Fruit fly (Drosophila melanogaster): Measurements from ENCODE around the gene CG10481.

Gene CG10481

DNA sequence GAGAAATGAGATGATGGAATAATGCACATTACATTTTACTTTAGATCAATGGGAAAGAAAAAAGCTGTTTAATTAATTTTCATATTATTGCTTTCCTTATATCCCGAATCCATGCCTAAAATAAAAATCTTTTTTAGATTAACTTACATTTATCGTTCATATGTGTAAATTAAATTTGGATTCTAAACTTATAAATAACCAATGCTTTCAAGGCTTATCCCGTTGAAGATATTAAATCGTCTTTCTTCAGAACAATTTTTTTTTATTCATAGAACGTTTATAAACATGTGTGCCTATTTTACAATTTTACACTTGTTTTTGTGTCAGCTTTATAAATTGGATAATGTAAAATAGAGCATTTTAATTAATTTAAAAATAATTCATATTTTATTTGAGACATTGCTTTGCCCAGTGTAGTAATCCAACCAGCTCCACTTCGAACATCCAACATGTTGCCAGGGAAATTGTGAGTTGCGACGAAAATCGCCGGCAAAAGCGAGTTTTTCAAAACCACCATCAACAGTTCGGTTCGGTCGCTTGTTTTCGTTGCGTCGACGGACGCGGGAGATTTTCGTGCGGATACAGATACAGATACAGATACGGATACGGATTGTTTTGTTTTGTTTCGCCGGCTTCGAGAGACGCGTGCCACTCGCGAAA, 3.3 kb upstream of the CG10481 start:
- TF ChIP-seq CG7045 (GFP tag; optimal IDR thresholded peaks at IDR 0.05) (no peak), cnc (optimal IDR thresholded peaks at IDR 0.05) (no peak), CG14711 (tag; optimal IDR thresholded peaks at IDR 0.05) (no peak), ovo (GFP tag; optimal IDR thresholded peaks at IDR 0.05) (no peak), Clk (GFP tag; optimal IDR thresholded peaks at IDR 0.05) (no peak), CG33017 (tag; optimal IDR thresholded peaks at IDR 0.05) (no peak), CG1620 (GFP tag; optimal IDR thresholded peaks at IDR 0.05) (no peak), Mnt (GFP tag; optimal IDR thresholded peaks at IDR 0.05) (no peak), toe (GFP tag; optimal IDR thresholded peaks at IDR 0.05) (no peak), CG5204 (GFP tag; optimal IDR thresholded peaks at IDR 0.05) (peak; percentile 8), CG11617 (GFP tag; optimal IDR thresholded peaks at IDR 0.05) (peak; percentile 6), CG12768 (GFP tag; optimal IDR thresholded peaks at IDR 0.05) (no peak), CG7101 (tag; optimal IDR thresholded peaks at IDR 0.05) (peak; percentile 14), bab1 (GFP tag; optimal IDR thresholded peaks at IDR 0.05) (no peak), Hr96 (GFP tag; optimal IDR thresholded peaks at IDR 0.05) (no peak), pad (GFP tag; optimal IDR thresholded peaks at IDR 0.05) (no peak), tj (GFP tag; optimal IDR thresholded peaks at IDR 0.05) (no peak), cic (GFP tag; optimal IDR thresholded peaks at IDR 0.05) (no peak)

DNA sequence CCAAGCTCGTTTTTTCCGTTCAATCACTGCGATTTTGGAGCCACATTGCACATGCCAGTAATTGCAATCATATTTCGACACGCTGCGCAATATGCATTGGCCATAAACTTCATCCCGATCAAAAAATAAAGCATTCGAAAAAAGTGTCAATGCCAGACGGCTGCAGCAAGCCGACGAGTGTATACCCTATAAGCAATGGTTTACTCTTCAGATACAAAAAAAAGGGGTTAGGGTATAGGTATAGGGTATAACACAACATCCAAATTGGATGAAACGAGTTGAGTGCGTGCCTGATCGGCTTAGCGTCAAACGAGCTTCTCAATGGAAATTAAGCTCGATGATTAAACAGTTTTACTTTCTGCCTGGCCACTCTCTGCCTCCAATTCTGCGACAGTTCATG, 2.5 kb upstream of the CG10481 start:
- TF ChIP-seq CG5204 (GFP tag; optimal IDR thresholded peaks at IDR 0.05) (no peak), Crg-1 (GFP tag; optimal IDR thresholded peaks at IDR 0.05) (no peak), CG7101 (tag; optimal IDR thresholded peaks at IDR 0.05) (no peak), CG1620 (GFP tag; optimal IDR thresholded peaks at IDR 0.05) (no peak), Mnt (GFP tag; optimal IDR thresholded peaks at IDR 0.05) (no peak), bab1 (GFP tag; optimal IDR thresholded peaks at IDR 0.05) (no peak), CG14711 (tag; optimal IDR thresholded peaks at IDR 0.05) (no peak), cnc (optimal IDR thresholded peaks at IDR 0.05) (no peak), CG11617 (GFP tag; optimal IDR thresholded peaks at IDR 0.05) (no peak), kay (GFP tag; ENCODE audit: borderline replicate concordance) (no peak), CG33017 (tag; optimal IDR thresholded peaks at IDR 0.05) (no peak)

DNA sequence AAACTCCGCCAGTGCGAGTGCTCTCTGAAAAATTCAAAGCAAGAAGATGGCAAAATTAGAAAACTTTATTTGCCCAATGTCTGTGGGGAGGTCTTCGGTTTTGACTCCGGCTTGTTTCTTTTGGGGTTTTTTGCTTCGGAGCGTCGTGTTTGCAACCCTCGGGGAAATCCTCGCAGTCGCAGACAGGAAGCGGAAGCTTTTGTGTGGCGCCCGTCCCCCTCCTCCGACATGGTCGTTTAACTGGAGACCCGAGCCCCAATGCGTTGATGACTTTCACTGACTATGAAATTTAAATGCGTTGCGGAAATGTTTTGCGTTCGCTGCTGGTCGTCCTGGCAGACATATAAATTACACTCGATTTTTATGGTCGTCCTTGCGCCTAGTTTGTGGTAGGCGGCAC, 4.0 kb downstream of the CG10481 start:
- no peak for TF ChIP-seq CG1620 (GFP tag; optimal IDR thresholded peaks at IDR 0.05)
- no peak for TF ChIP-seq CG5204 (GFP tag; optimal IDR thresholded peaks at IDR 0.05)

DNA sequence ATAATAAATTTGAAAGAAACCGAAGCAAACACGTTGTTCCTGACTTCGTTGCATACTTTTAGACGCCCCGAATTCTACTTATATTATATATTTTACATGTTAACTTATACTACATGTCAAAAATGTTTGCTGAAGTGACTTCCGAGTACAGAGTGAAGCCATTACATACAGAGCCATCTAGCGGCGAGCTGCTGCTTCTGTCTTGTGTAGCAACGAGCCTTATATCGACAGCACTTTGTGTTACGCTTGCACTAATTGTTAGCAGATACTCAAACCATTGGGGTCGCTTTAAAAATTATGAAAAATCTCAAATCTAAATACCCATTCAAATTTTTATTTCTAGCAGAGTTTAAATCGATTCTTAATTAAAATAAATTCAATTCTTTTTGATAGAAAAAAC, 4.9 kb downstream of the CG10481 start:
- TF ChIP-seq CG12768 (GFP tag; optimal IDR thresholded peaks at IDR 0.05): no peak
- no peak for TF ChIP-seq cnc (optimal IDR thresholded peaks at IDR 0.05)
- TF ChIP-seq toe (GFP tag; optimal IDR thresholded peaks at IDR 0.05): peak; percentile 54
- TF ChIP-seq Clk (GFP tag; optimal IDR thresholded peaks at IDR 0.05): no peak
- no peak for TF ChIP-seq ovo (GFP tag; optimal IDR thresholded peaks at IDR 0.05)
- peak; percentile 29 for TF ChIP-seq pad (GFP tag; optimal IDR thresholded peaks at IDR 0.05)
- no peak for TF ChIP-seq cic (GFP tag; optimal IDR thresholded peaks at IDR 0.05)
- peak; percentile 19 for TF ChIP-seq CG5204 (GFP tag; optimal IDR thresholded peaks at IDR 0.05)
- peak; percentile 37 for TF ChIP-seq CG7101 (tag; optimal IDR thresholded peaks at IDR 0.05)
- no peak for TF ChIP-seq CG33017 (tag; optimal IDR thresholded peaks at IDR 0.05)
- TF ChIP-seq Hr96 (GFP tag; optimal IDR thresholded peaks at IDR 0.05): no peak
- peak; percentile 66 for TF ChIP-seq CG1620 (GFP tag; optimal IDR thresholded peaks at IDR 0.05)
- peak; percentile 21 for TF ChIP-seq CG14711 (tag; optimal IDR thresholded peaks at IDR 0.05)
- peak; percentile 25 for TF ChIP-seq bab1 (GFP tag; optimal IDR thresholded peaks at IDR 0.05)
- no peak for TF ChIP-seq CG7045 (GFP tag; optimal IDR thresholded peaks at IDR 0.05)
- no peak for TF ChIP-seq kay (GFP tag; ENCODE audit: borderline replicate concordance)
- no peak for TF ChIP-seq Crg-1 (GFP tag; optimal IDR thresholded peaks at IDR 0.05)
- TF ChIP-seq tj (GFP tag; optimal IDR thresholded peaks at IDR 0.05): peak; percentile 62
- no peak for TF ChIP-seq CG11617 (GFP tag; optimal IDR thresholded peaks at IDR 0.05)
- TF ChIP-seq Mnt (GFP tag; optimal IDR thresholded peaks at IDR 0.05): no peak

DNA sequence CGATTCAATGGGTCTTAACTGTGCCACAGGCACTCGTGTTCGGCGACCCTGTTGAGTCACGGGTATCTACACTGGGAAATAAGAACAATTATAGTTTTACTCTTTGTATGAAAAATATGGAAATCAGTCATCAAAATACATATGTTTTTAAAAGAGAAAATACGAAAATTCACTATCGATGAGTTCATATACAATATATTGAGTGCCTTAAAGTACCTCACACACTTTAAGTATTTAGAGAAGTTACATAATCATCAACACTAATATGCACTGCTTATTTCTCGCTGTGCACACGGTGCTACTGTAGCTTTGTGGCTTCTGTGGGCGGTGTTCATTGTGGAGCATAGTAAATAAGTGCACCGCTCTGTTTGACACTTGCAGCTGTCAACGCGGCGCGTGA, 7.9 kb downstream of the CG10481 start:
- no peak for TF ChIP-seq CG12768 (GFP tag; optimal IDR thresholded peaks at IDR 0.05)
- no peak for TF ChIP-seq CG1620 (GFP tag; optimal IDR thresholded peaks at IDR 0.05)

DNA sequence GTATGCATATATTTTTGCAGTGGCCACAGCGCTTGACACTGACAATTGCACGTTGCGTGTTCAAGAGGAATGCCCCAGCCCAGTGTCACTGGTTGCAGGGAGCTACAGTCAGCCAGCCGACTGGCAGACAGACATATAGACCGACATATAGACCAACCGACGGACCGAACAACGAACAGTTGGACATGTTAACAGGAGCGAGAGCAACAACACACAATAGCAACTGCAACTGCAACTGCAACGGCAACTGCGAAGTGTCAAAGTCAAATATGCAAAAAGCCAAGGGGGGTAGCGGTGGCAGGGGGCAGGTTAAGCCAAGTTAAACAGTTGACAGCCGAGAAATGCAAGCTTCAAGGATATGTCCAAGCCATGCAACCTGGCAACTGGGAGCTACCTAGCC, 17.3 kb downstream of the CG10481 start:
- TF ChIP-seq CG33017 (tag; optimal IDR thresholded peaks at IDR 0.05) (no peak), pad (GFP tag; optimal IDR thresholded peaks at IDR 0.05) (no peak), Crg-1 (GFP tag; optimal IDR thresholded peaks at IDR 0.05) (no peak), cnc (optimal IDR thresholded peaks at IDR 0.05) (no peak), Clk (GFP tag; optimal IDR thresholded peaks at IDR 0.05) (no peak), ovo (GFP tag; optimal IDR thresholded peaks at IDR 0.05) (no peak), CG5204 (GFP tag; optimal IDR thresholded peaks at IDR 0.05) (no peak), CG11617 (GFP tag; optimal IDR thresholded peaks at IDR 0.05) (no peak), tj (GFP tag; optimal IDR thresholded peaks at IDR 0.05) (no peak), toe (GFP tag; optimal IDR thresholded peaks at IDR 0.05) (no peak), Hr96 (GFP tag; optimal IDR thresholded peaks at IDR 0.05) (no peak), CG1620 (GFP tag; optimal IDR thresholded peaks at IDR 0.05) (no peak), CG7101 (tag; optimal IDR thresholded peaks at IDR 0.05) (no peak), cic (GFP tag; optimal IDR thresholded peaks at IDR 0.05) (no peak), bab1 (GFP tag; optimal IDR thresholded peaks at IDR 0.05) (no peak)

DNA sequence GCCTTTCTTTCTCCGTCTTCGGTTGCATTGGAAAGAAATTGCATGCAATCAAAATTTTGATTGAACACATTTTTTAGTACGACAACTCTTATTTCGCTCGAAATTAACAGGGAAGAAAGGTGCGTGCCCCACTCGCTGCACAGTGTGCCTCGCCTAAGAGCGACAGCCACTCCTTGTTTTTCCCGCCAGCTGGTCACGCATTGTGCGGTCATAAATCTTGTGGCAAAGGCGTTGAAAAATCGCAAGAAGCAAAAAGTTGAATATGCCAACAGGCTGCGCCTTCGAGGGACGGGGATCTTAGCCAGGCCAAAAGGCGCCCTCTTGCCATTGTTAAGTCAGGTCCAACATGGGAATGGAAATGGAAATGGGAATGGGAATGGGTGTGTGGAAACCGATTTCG, 20.2 kb downstream of the CG10481 start:
- no peak for TF ChIP-seq ovo (GFP tag; optimal IDR thresholded peaks at IDR 0.05)
- TF ChIP-seq Clk (GFP tag; optimal IDR thresholded peaks at IDR 0.05): no peak
- TF ChIP-seq CG12768 (GFP tag; optimal IDR thresholded peaks at IDR 0.05): no peak
- no peak for TF ChIP-seq CG5204 (GFP tag; optimal IDR thresholded peaks at IDR 0.05)
